Fruit fly (Drosophila melanogaster): Measurements from ENCODE around the gene D1.

DNA sequence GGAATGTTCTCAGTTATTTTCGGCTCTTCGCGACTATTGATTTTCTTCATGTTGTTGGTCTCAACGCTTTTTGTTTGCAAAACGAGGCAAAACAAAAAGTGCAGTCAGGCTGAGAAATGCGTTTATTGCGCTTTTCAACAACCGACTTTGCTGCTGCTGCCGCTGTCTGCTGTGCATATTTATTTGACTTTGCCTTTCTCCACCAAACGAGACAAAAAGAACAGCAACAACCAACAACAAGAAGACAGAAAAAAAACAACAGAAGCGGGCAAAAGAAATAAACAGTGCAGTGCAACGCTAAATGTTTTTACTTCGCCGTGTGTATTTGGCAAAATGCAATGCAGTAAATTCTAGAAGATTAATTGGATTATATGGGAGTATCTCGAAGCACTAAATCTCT is 18.1 kb downstream of the D1 start:
- TF ChIP-seq CG14655 (GFP tag; optimal IDR thresholded peaks at IDR 0.05) (peak; percentile 55), rn (GFP tag; IDR thresholded peaks at IDR 0.05) (no peak), CG9948 (tag; optimal IDR thresholded peaks at IDR 0.05) (no peak), Ets98B (GFP tag; IDR thresholded peaks at IDR 0.05) (peak; percentile 50), CG13204 (GFP tag; optimal IDR thresholded peaks at IDR 0.05) (no peak), CG4496 (GFP tag; IDR thresholded peaks at IDR 0.05) (peak; percentile 57; the same call in 2 of the 3 replicates), EcR (GFP tag; optimal IDR thresholded peaks at IDR 0.05) (no peak), CG34367 (tag; optimal IDR thresholded peaks at IDR 0.05) (no peak)
